Fruit fly (Drosophila melanogaster): ENCODE data around the gene tomb.

DNA sequence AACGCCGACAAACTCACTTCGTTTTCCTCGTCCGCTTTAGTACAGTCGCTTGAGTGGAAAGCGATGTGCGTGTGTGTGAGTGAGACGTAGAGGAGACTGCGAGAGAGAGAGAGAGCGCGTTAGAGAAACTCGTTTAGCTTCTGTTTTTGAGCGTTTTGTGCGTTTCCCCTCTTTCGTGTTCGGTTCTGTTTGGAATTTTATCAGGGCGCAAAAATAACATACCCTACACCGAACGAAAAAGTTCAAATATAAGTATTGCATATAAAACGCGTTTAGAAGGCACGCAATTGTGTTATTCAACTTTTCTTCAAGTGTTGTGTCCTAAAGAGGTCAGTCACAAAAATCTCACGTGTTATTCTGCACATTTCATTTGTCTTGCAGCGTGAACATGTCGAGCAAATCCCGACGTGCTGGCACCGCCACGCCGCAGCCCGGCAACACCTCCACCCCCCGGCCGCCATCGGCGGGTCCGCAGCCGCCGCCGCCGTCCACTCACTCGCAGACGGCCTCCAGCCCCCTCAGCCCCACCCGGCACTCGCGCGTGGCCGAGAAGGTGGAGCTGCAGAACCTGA lies 6.5 kb upstream of the tomb start:
- TF ChIP-seq CG1620 (GFP tag; optimal IDR thresholded peaks at IDR 0.05) (no peak), Hr96 (GFP tag; optimal IDR thresholded peaks at IDR 0.05) (no peak), pad (GFP tag; optimal IDR thresholded peaks at IDR 0.05) (peak; percentile 97), CG14711 (tag; optimal IDR thresholded peaks at IDR 0.05) (no peak), Crg-1 (GFP tag; optimal IDR thresholded peaks at IDR 0.05) (no peak), ovo (GFP tag; optimal IDR thresholded peaks at IDR 0.05) (no peak), kay (GFP tag; ENCODE audit: borderline replicate concordance) (no peak), cnc (optimal IDR thresholded peaks at IDR 0.05) (no peak), CG33017 (tag; optimal IDR thresholded peaks at IDR 0.05) (no peak), cic (GFP tag; optimal IDR thresholded peaks at IDR 0.05) (no peak)

All from whole organism, adult.